Worm (Caenorhabditis elegans): ENCODE data around the gene math-26.

Gene math-26

ce11 chrII:1759602-1760001, 11.8 kb upstream of the math-26 start, which contains the start of gene F36H5.18:
F36H5.18 (plus strand) TSS chrII:1759902.
- TF ChIP-seq ceh-9 (tag; optimal IDR thresholded peaks at IDR 0.05) (no peak), nhr-43 (tag; optimal IDR thresholded peaks at IDR 0.05; ENCODE audit: poor library complexity, severe bottlenecking) (no peak), snpc-4 (tag; optimal IDR thresholded peaks at IDR 0.05) (no peak), ceh-28 (tag; optimal IDR thresholded peaks at IDR 0.05) (no peak), elt-2 (tag; optimal IDR thresholded peaks at IDR 0.05) (no peak), R02D3.7 (tag; optimal IDR thresholded peaks at IDR 0.05) (no peak), tbx-2 (tag; optimal IDR thresholded peaks at IDR 0.05) (no peak), nhr-25 (tag; optimal IDR thresholded peaks at IDR 0.05) (no peak), lsy-12 (tag; optimal IDR thresholded peaks at IDR 0.05) (no peak), lin-15B (tag; optimal IDR thresholded peaks at IDR 0.05) (no peak), elt-3 (tag; optimal IDR thresholded peaks at IDR 0.05) (no peak), ztf-11 (tag; optimal IDR thresholded peaks at IDR 0.05) (no peak), nhr-12 (tag; optimal IDR thresholded peaks at IDR 0.05) (no peak)

ce11 chrII:1761564-1761963, 9.9 kb upstream of the math-26 start, which contains the start of gene F36H5.4:
F36H5.4 (plus strand) TSS chrII:1761864.
- TF ChIP-seq mdl-1 (tag; optimal IDR thresholded peaks at IDR 0.05) (no peak), skn-1 (tag; optimal IDR thresholded peaks at IDR 0.05) (no peak), nfya-1 (tag; optimal IDR thresholded peaks at IDR 0.05; ENCODE audit: insufficient read depth) (no peak), tbx-2 (tag; optimal IDR thresholded peaks at IDR 0.05) (no peak), pqm-1 (tag; optimal IDR thresholded peaks at IDR 0.05) (no peak), nhr-77 (tag; optimal IDR thresholded peaks at IDR 0.05) (no peak), nhr-67 (tag; optimal IDR thresholded peaks at IDR 0.05) (no peak), elt-3 (tag; optimal IDR thresholded peaks at IDR 0.05) (no peak), nhr-237 (tag; optimal IDR thresholded peaks at IDR 0.05) (no peak), egl-5 (tag; optimal IDR thresholded peaks at IDR 0.05) (no peak), ama-1 (optimal IDR thresholded peaks at IDR 0.05) (no peak), fkh-10 (GFP tag; optimal IDR thresholded peaks at IDR 0.05) (no peak)

- TF ChIP-seq ceh-16 (tag; optimal IDR thresholded peaks at IDR 0.05) (no peak), nhr-23 (tag; optimal IDR thresholded peaks at IDR 0.05) (no peak), fkh-10 (GFP tag; optimal IDR thresholded peaks at IDR 0.05) (no peak), nhr-237 (tag; optimal IDR thresholded peaks at IDR 0.05) (no peak), lin-39 (tag; optimal IDR thresholded peaks at IDR 0.05) (no peak), ztf-11 (tag; optimal IDR thresholded peaks at IDR 0.05) (no peak), daf-12 (tag; optimal IDR thresholded peaks at IDR 0.05) (no peak), pqm-1 (tag; optimal IDR thresholded peaks at IDR 0.05) (no peak), ama-1 (optimal IDR thresholded peaks at IDR 0.05) (no peak), unc-39 (tag; optimal IDR thresholded peaks at IDR 0.05) (no peak), aly-2 (tag; optimal IDR thresholded peaks at IDR 0.05) (no peak), fos-1 (tag; optimal IDR thresholded peaks at IDR 0.05) (no peak)
Measured at ce11 chrII:1763072-1763471, 8.4 kb upstream of the math-26 start, which contains the start of gene math-28. math-28 (plus strand) TSS chrII:1763372.

ce11 chrII:1766715-1767114, 4.7 kb upstream of the math-26 start:
- no peak for TF ChIP-seq ceh-9 (tag; optimal IDR thresholded peaks at IDR 0.05)
- no peak for TF ChIP-seq ceh-16 (tag; optimal IDR thresholded peaks at IDR 0.05)
- TF ChIP-seq ceh-82 (tag; optimal IDR thresholded peaks at IDR 0.05): no peak
- no peak for TF ChIP-seq nhr-237 (tag; optimal IDR thresholded peaks at IDR 0.05)
- no peak for TF ChIP-seq lin-15B (tag; optimal IDR thresholded peaks at IDR 0.05)

ce11 chrII:1767458-1767857, 4.0 kb upstream of the math-26 start:
- TF ChIP-seq elt-2 (tag; optimal IDR thresholded peaks at IDR 0.05) (peak; percentile 75), pqm-1 (tag; optimal IDR thresholded peaks at IDR 0.05) (peak; percentile 39)

- no peak for TF ChIP-seq hmg-11 (tag; optimal IDR thresholded peaks at IDR 0.05)
- no peak for TF ChIP-seq fkh-10 (GFP tag; optimal IDR thresholded peaks at IDR 0.05)
- TF ChIP-seq sea-2 (GFP tag; optimal IDR thresholded peaks at IDR 0.05): no peak
- TF ChIP-seq snpc-4 (tag; optimal IDR thresholded peaks at IDR 0.05): no peak
- no peak for TF ChIP-seq tbx-2 (tag; optimal IDR thresholded peaks at IDR 0.05)
- no peak for TF ChIP-seq lin-39 (tag; optimal IDR thresholded peaks at IDR 0.05)
- TF ChIP-seq fkh-2 (tag; optimal IDR thresholded peaks at IDR 0.05): no peak
- no peak for TF ChIP-seq ztf-11 (tag; optimal IDR thresholded peaks at IDR 0.05)
- no peak for TF ChIP-seq elt-1 (tag; optimal IDR thresholded peaks at IDR 0.05)
- TF ChIP-seq pha-4 (tag; optimal IDR thresholded peaks at IDR 0.05): no peak
Measured at ce11 chrII:1771785-1772184, 338 bp downstream of the math-26 start, which contains the start of gene math-3. math-3 (plus strand) TSS chrII:1772085.
